Worm (Caenorhabditis elegans) whole organism, young adult: ENCODE data around the gene rha-2.

Experiments
- F57A8.1 ChIP-seq: fragments of 200-800 bp; sonication (Bioruptor generic); optimal IDR thresholded peaks from 2 replicates; lab custom pipeline; 2018; ENCODE audit warnings: mild to moderate bottlenecking, missing genetic modification characterization, moderate library complexity, missing compliant biosample characterization
- ama-1 ChIP-seq, 3 experiments: fragments of 150-350 bp in 1 of 3; sonication (generic microtip) in 2 of 3; optimal IDR thresholded peaks; 2 replicates each; lab custom pipeline; 2014 to 2018; ENCODE audit warnings: missing biosample characterization in 2 of 3, missing genetic modification characterization in 2 of 3, missing genetic modification reagents in 2 of 3
- dpl-1 ChIP-seq: fragments of 150-350 bp; optimal IDR thresholded peaks from 2 replicates; lab custom pipeline; 2014; ENCODE audit warnings: missing biosample characterization, missing genetic modification reagents, missing genetic modification characterization
- fkh-3 ChIP-seq: sonication (generic microtip); optimal IDR thresholded peaks from 2 replicates; lab custom pipeline; 2016; ENCODE audit warnings: mild to moderate bottlenecking, missing genetic modification characterization, missing compliant biosample characterization
- lin-26 ChIP-seq: fragments of 200-800 bp; sonication (Bioruptor generic); IDR thresholded peaks from 2 replicates; pipeline ENCODE4 v1.3.6; 2022; ENCODE audit warnings: missing genetic modification reagents, missing genetic modification characterization, missing compliant biosample characterization
- tbx-9 ChIP-seq: sonication (generic microtip); optimal IDR thresholded peaks from 2 replicates; lab custom pipeline; 2016; ENCODE audit warnings: borderline replicate concordance, missing genetic modification characterization, inconsistent platforms, missing compliant biosample characterization

DNA sequence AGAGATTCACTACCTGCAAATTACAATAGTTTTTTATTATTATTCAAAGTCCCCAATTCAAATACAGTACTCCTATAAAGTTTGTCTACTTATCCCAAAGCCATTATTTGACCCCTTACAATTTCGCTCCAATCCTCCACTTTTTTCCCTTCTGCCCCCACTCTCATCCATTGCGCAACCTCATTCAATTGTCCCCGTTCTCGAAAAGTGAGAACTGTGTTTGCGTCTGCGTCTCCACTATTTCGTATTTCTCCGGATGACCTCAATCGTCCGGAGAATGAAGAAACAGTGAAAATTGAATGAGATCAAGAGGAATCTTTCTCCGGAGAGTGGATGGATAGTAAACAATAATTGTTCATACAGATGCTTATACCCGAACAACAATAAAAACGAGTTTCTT lies 17.7 kb downstream of the rha-2 start:
- no peak for TF ChIP-seq tbx-9
- no peak for TF ChIP-seq lin-26
- TF ChIP-seq F57A8.1 (GFP tag; lab: Kevin White, UChicago): no peak
- TF ChIP-seq dpl-1 (GFP tag; lab: Kevin White, UChicago): no peak
- no peak for TF ChIP-seq fkh-3
- TF ChIP-seq ama-1 (optimal IDR thresholded peaks at IDR 0.05; lab: Kevin White, UChicago): no peak
- TF ChIP-seq ama-1 (GFP tag; optimal IDR thresholded peaks at IDR 0.05; lab: Kevin White, UChicago): no peak
